Worm (Caenorhabditis elegans) whole organism, L3 larva: ENCODE measurements around the gene pqn-63.

Experiments used
- ceh-28 ChIP-seq: fragments of 150-350 bp; optimal IDR thresholded peaks from 2 replicates; lab custom pipeline; 2014; ENCODE audit warnings: missing biosample characterization, missing genetic modification reagents, missing genetic modification characterization
- elt-1 ChIP-seq: fragments of 150-350 bp; optimal IDR thresholded peaks from 2 replicates; lab custom pipeline; 2014; ENCODE audit warnings: missing biosample characterization, missing genetic modification characterization
- elt-3 ChIP-seq, 3 experiments: fragments of 150-350 bp in 1 of 3; sonication (generic microtip) in 2 of 3; optimal IDR thresholded peaks; 2 replicates in 2 of 3; 4 replicates in 1 of 3; lab custom pipeline; 2014 to 2017; ENCODE audit warnings: missing biosample characterization in 3 of 3, missing genetic modification characterization in 3 of 3
- nhr-11 ChIP-seq: fragments of 150-350 bp; optimal IDR thresholded peaks from 2 replicates; lab custom pipeline; 2014; ENCODE audit warnings: missing biosample characterization, missing genetic modification characterization
- nhr-43 ChIP-seq: sonication (generic microtip); optimal IDR thresholded peaks from 2 replicates; lab custom pipeline; 2016; ENCODE audit warnings: mild to moderate bottlenecking, missing genetic modification characterization, missing compliant biosample characterization; ENCODE audit not compliant: poor library complexity, severe bottlenecking
- nhr-76 ChIP-seq: fragments of 150-350 bp; sonication (generic microtip); optimal IDR thresholded peaks from 5 replicates; lab custom pipeline; 2014; ENCODE audit warnings: missing biosample characterization, missing genetic modification characterization
- sea-2 ChIP-seq: fragments of 150-350 bp; sonication (generic microtip); optimal IDR thresholded peaks from 4 replicates; lab custom pipeline; 2014; ENCODE audit warnings: missing biosample characterization, missing genetic modification reagents, missing genetic modification characterization
- skn-1 ChIP-seq: fragments of 150-350 bp; optimal IDR thresholded peaks from 2 replicates; lab custom pipeline; 2014; ENCODE audit warnings: missing biosample characterization, missing genetic modification characterization

- TF ChIP-seq nhr-43 (no peak), skn-1 (tag; lab: Kevin White, UChicago) (no peak), elt-1 (tag; lab: Kevin White, UChicago) (no peak), sea-2 (GFP tag; lab: Kevin White, UChicago) (no peak), nhr-76 (tag; lab: Kevin White, UChicago) (no peak), elt-3 (tag; optimal IDR thresholded peaks at IDR 0.05; lab: Kevin White, UChicago) (no peak), ceh-28 (tag; lab: Kevin White, UChicago) (no peak), nhr-11 (tag; lab: Kevin White, UChicago) (no peak)
Measured at ce11 chrV:9618919-9619318, 3.1 kb downstream of the pqn-63 start, which contains the start of gene idpc-7.
